Worm (Caenorhabditis elegans): ENCODE measurements around the gene ugt-43.

DNA sequence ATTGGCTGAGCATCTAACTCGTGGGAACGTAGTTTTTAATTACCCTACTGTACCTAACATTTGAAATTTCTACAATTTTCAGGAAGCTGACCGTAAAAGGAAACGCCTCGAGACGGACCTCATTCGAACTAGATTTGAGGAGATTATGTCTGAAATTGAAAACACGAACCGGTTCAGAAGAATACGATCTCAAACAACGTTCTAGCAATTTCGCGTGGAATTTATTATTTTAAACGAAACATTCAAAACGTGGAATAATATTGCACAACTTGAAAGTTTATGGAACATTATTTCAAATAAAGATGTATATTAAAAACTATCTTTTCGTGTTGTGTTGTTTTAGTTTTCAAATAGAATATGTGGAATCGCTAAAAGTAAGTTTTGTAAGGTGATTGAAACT lies 20.9 kb upstream of the ugt-43 start, which contains the start of gene F13B12.7:
- TF ChIP-seq mep-1 (tag; optimal IDR thresholded peaks at IDR 0.05) (no peak), ces-1 (GFP tag; optimal IDR thresholded peaks at IDR 0.05) (no peak), mab-5 (tag; optimal IDR thresholded peaks at IDR 0.05) (no peak), unc-39 (tag; optimal IDR thresholded peaks at IDR 0.05) (no peak), elt-3 (tag; optimal IDR thresholded peaks at IDR 0.05) (no peak), flh-1 (GFP tag; optimal IDR thresholded peaks at IDR 0.05) (no peak), ceh-83 (GFP tag; optimal IDR thresholded peaks at IDR 0.05) (no peak)

Measured in whole organism, mixed stage, embryonic.